Fruit fly (Drosophila melanogaster): ENCODE measurements around the gene CG45489.

DNA sequence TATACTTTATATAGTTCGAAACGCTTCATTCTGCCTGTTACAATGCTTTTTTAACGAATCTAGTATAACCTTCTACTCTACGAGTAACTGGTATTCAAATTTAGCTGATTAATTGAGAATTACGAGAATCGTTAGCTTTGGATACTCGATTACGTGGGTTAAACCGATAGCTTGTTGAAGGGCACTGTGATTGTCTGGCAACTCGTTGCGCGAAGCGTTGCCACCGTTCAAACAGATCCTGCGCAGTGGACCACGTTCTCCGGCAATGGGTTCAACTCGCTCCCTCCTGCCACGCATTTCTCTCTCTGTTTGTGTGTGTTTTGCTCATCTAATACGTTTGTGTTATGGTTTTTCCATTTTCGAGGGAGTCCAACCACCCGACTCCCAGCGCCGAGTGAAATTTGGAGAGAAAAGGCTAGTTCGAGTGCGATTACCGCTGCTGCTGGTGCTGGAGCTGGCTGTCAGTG, 31.9 kb upstream of the CG45489 start, which contains the start of gene Nep3:
- TF ChIP-seq CG8632 (GFP tag; optimal IDR thresholded peaks at IDR 0.05) (no peak), CG1621 (tag; optimal IDR thresholded peaks at IDR 0.05) (no peak), CG10631 (GFP tag; optimal IDR thresholded peaks at IDR 0.05) (no peak), CG9139 (GFP tag; optimal IDR thresholded peaks at IDR 0.05) (no peak), CG8319 (GFP tag; optimal IDR thresholded peaks at IDR 0.05) (no peak)

All from whole organism, prepupa.